Fruit fly (Drosophila melanogaster): ENCODE measurements around the gene CG14454.

dm6 chr3L:22699133-22699532 lies 6.8 kb upstream of the CG14454 start, which contains the start of gene CG45116:
- TF ChIP-seq kay (GFP tag; ENCODE audit: borderline replicate concordance) (no peak), bab1 (GFP tag; optimal IDR thresholded peaks at IDR 0.05) (no peak)
